Fruit fly (Drosophila melanogaster) whole organism, wandering third instar larva: ENCODE measurements around the gene Sfp35C.

Experiments
- Dfd ChIP-seq: fragments of >200 bp; optimal IDR thresholded peaks from 2 replicates; lab custom pipeline; 2017; ENCODE audit warnings: missing biosample characterization, missing genetic modification characterization
- Hr78 ChIP-seq: fragments of >200 bp; optimal IDR thresholded peaks from 2 replicates; lab custom pipeline; 2017; ENCODE audit warnings: missing biosample characterization, missing genetic modification characterization
- Rel ChIP-seq, 2 experiments: fragments of 200-800 bp; sonication (Bioruptor generic) in 1 of 2; optimal IDR thresholded peaks; 2 replicates in 1 of 2; 3 replicates in 1 of 2; lab custom pipeline; 2016 to 2019; ENCODE audit warnings: mild to moderate bottlenecking in 2 of 2, missing biosample characterization in 2 of 2, missing genetic modification characterization in 2 of 2, moderate library complexity in 1 of 2

DNA sequence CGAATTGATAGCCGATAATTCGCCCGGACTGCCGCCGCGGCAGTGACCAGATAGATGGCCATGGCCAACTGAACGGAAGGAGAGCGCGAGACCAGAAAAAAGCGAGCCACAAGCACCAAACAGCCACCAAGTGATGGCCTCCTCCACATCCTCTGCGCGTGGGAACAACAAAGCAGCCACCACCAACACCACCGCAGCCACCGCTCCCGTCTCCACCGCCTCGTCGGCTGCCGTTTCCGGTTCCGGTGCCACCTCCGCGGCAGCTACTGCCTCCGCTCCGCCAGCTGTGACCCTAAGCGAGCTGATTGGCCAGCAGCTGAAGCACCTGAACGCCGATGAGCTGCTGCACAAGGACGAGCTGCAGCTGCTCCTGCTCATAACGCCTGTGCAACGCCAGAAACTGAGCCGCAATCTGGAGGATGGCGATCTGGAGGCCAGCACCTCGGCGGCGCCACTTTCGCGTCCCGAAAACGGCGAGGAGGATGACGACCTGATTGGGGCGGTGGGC lies 47.2 kb upstream of the Sfp35C start:
- TF ChIP-seq Rel (GFP tag; optimal IDR thresholded peaks at IDR 0.05; lab: Kevin White, UChicago): no peak
- no peak for TF ChIP-seq Rel (tag; optimal IDR thresholded peaks at IDR 0.05; lab: Kevin White, UChicago)
- TF ChIP-seq Dfd (GFP tag; lab: Kevin White, UChicago): no peak
- TF ChIP-seq Hr78: no peak
